Worm (Caenorhabditis elegans): ENCODE data around the gene F44E7.5.

- TF ChIP-seq ceh-83 (GFP tag; optimal IDR thresholded peaks at IDR 0.05) (no peak), nhr-76 (tag; optimal IDR thresholded peaks at IDR 0.05) (no peak), zip-8 (tag; optimal IDR thresholded peaks at IDR 0.05) (no peak), elt-1 (tag; optimal IDR thresholded peaks at IDR 0.05; ENCODE audit: borderline replicate concordance, insufficient read depth) (no peak), ham-2 (GFP tag; optimal IDR thresholded peaks at IDR 0.05) (no peak), nhr-12 (tag; optimal IDR thresholded peaks at IDR 0.05) (no peak), nhr-28 (tag; optimal IDR thresholded peaks at IDR 0.05) (no peak)
Measured at ce11 chrV:5768292-5768695, 12.4 kb downstream of the F44E7.5 start.
